Worm (Caenorhabditis elegans) whole organism, L4 larva: Measurements from ENCODE around the gene skr-5.

Experiments
- skn-1 ChIP-seq: fragments of 150-350 bp; optimal IDR thresholded peaks from 2 replicates; lab custom pipeline; 2014; ENCODE audit warnings: missing biosample characterization, missing genetic modification characterization
- unc-39 ChIP-seq: sonication (generic microtip); optimal IDR thresholded peaks from 2 replicates; lab custom pipeline; 2017; ENCODE audit warnings: missing biosample characterization, missing genetic modification characterization

DNA sequence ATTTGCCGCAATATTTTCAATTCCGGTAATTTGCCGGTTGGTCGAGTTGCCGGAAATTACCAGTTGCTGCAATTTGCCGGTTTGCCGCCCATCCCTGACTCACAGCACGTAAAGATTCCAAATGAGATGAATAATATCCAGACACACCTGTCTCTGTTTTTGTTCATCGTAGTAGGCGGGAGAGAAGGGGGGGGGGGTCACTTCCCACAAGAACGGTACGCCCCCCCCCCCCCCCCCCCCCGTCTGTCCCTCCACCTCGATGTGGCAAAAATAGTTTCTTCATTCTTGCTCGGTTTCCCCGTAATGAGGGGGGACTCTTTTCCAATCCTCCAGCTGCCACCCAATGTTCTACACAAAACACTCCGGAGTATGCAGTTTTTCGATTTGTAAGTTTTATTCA lies 29.4 kb downstream of the skr-5 start, which contains the start of gene fbxb-7:
- TF ChIP-seq unc-39 (tag; lab: Kevin White, UChicago) (no peak), skn-1 (tag; lab: Kevin White, UChicago) (no peak)
